Fruit fly (Drosophila melanogaster) whole organism, pupa: ENCODE data around the gene sra.
"Not testable (repeated sequence)": the region's sequence is repeated elsewhere in the genome, so short reads cannot be mapped to it uniquely, and the experiment has no call there.

Source experiments
- CG10348 ChIP-seq: fragments of 200-800 bp; sonication (Bioruptor generic); IDR thresholded peaks from 2 replicates; pipeline ENCODE4 v1.3.6; 2022; ENCODE audit warnings: missing biosample characterization, missing genetic modification characterization
- CG12605 ChIP-seq: fragments of 200-800 bp; sonication (Bioruptor generic); IDR thresholded peaks from 2 replicates; pipeline ENCODE4 v1.3.6; 2022; ENCODE audit warnings: missing biosample characterization, missing genetic modification characterization
- CG13204 ChIP-seq: fragments of 200-800 bp; sonication (Bioruptor generic); optimal IDR thresholded peaks from 2 replicates; lab custom pipeline; 2018; ENCODE audit warnings: missing biosample characterization, mild to moderate bottlenecking, missing genetic modification characterization, moderate library complexity
- CG14655 ChIP-seq: fragments of 200-800 bp; sonication (Bioruptor generic); optimal IDR thresholded peaks from 3 replicates; lab custom pipeline; 2017; ENCODE audit warnings: mild to moderate bottlenecking, missing biosample characterization, missing genetic modification reagents, missing genetic modification characterization
- CG15710 ChIP-seq: fragments of 200-800 bp; sonication (Bioruptor generic); optimal IDR thresholded peaks from 2 replicates; lab custom pipeline; 2018; ENCODE audit warnings: missing biosample characterization, mild to moderate bottlenecking, missing genetic modification characterization, moderate library complexity
- CG17806 ChIP-seq: fragments of 200-800 bp; sonication (Bioruptor generic); optimal IDR thresholded peaks from 2 replicates; lab custom pipeline; 2018; ENCODE audit warnings: missing biosample characterization, mild to moderate bottlenecking, missing genetic modification characterization, moderate library complexity
- CG34367 ChIP-seq: fragments of 200-800 bp; sonication (Bioruptor generic); optimal IDR thresholded peaks from 2 replicates; lab custom pipeline; 2018; ENCODE audit warnings: missing biosample characterization, mild to moderate bottlenecking, missing genetic modification characterization
- CG8159 ChIP-seq: fragments of 200-800 bp; sonication (Bioruptor generic); optimal IDR thresholded peaks from 3 replicates; lab custom pipeline; 2018; ENCODE audit warnings: missing biosample characterization, mild to moderate bottlenecking, missing genetic modification characterization, moderate library complexity
- CG8301 ChIP-seq: fragments of 200-800 bp; sonication (Bioruptor generic); optimal IDR thresholded peaks from 2 replicates; lab custom pipeline; 2018; ENCODE audit warnings: missing biosample characterization, mild to moderate bottlenecking, missing genetic modification characterization
- CG9948 ChIP-seq: fragments of 200-800 bp; sonication (Bioruptor generic); optimal IDR thresholded peaks from 2 replicates; lab custom pipeline; 2018; ENCODE audit warnings: missing biosample characterization, mild to moderate bottlenecking, missing genetic modification characterization, moderate library complexity
- D1 ChIP-seq: fragments of 200-800 bp; sonication (Bioruptor generic); optimal IDR thresholded peaks from 2 replicates; lab custom pipeline; 2018; ENCODE audit warnings: missing biosample characterization, mild to moderate bottlenecking, missing genetic modification characterization, moderate library complexity
- EcR ChIP-seq: fragments of 200-800 bp; sonication (Bioruptor generic); optimal IDR thresholded peaks from 3 replicates; lab custom pipeline; 2019; ENCODE audit warnings: missing biosample characterization, missing genetic modification characterization, mild to moderate bottlenecking, moderate library complexity, missing genetic modification reagents
- Ets98B ChIP-seq: fragments of 200-800 bp; sonication (Bioruptor generic); IDR thresholded peaks from 2 replicates; pipeline ENCODE4 v1.3.6; 2022; ENCODE audit warnings: missing biosample characterization, missing genetic modification characterization
- Pif1A ChIP-seq: fragments of 200-800 bp; sonication (Bioruptor generic); optimal IDR thresholded peaks from 3 replicates; lab custom pipeline; 2016; ENCODE audit warnings: missing biosample characterization, missing genetic modification characterization
- Pif1B ChIP-seq: fragments of 200-800 bp; sonication (Bioruptor generic); optimal IDR thresholded peaks from 3 replicates; lab custom pipeline; 2016; ENCODE audit warnings: missing biosample characterization, missing genetic modification characterization
- Snoo ChIP-seq: fragments of 200-800 bp; sonication (Bioruptor generic); optimal IDR thresholded peaks from 3 replicates; lab custom pipeline; 2017; ENCODE audit warnings: missing biosample characterization, mild to moderate bottlenecking, missing genetic modification characterization, inconsistent platforms
- fd96Ca ChIP-seq: fragments of 200-800 bp; sonication (Bioruptor generic); IDR thresholded peaks from 3 replicates; pipeline ENCODE4 v1.3.6; 2022; ENCODE audit warnings: missing biosample characterization, missing genetic modification characterization
- gl ChIP-seq: fragments of 200-800 bp; sonication (Bioruptor generic); optimal IDR thresholded peaks from 2 replicates; lab custom pipeline; 2018; ENCODE audit warnings: missing biosample characterization, mild to moderate bottlenecking, missing genetic modification characterization
- rn ChIP-seq: fragments of 200-800 bp; sonication (Bioruptor generic); IDR thresholded peaks from 2 replicates; pipeline ENCODE4 v1.3.6; 2022; ENCODE audit warnings: missing biosample characterization, missing genetic modification characterization

sra gene

dm6 chr3R:16187737-16188136 is 938 bp downstream of the sra start:
- TF ChIP-seq Snoo (tag; lab: Kevin White, UChicago): no peak
- TF ChIP-seq Pif1A: no peak
- TF ChIP-seq CG14655 (GFP tag; lab: Kevin White, UChicago): no peak
- no peak for TF ChIP-seq CG8159 (tag; lab: Kevin White, UChicago)
- TF ChIP-seq EcR (GFP tag; lab: Kevin White, UChicago): no peak
- TF ChIP-seq, all 21 proteins: peak for 0

DNA sequence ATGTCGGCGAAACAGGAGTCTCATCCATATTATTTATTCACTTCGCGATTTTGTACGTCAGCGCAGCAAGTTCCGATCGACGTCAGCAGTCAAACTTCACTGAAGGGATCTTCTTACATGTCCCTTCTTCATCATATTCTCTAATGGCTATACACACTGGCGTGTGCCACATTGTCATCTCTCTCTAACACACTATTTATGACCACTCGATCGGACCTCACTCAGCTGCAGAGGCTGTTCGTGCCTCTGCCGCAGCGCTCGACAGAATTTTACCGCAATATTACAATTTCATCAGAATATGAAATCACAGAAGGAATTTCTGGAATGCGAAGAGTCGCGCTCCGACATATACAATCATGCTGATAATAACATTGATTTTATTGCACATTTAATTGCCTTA is 2.7 kb downstream of the sra start, which contains the start of gene Bin1:
Gene Bin1 (minus strand): TSS at position 101 of the 400 bp plus-strand sequence.
- TF ChIP-seq CG9948 (tag; lab: Kevin White, UChicago); CG12605 (GFP tag; lab: Robert Waterston, UW); rn: not testable (repeated sequence)

DNA sequence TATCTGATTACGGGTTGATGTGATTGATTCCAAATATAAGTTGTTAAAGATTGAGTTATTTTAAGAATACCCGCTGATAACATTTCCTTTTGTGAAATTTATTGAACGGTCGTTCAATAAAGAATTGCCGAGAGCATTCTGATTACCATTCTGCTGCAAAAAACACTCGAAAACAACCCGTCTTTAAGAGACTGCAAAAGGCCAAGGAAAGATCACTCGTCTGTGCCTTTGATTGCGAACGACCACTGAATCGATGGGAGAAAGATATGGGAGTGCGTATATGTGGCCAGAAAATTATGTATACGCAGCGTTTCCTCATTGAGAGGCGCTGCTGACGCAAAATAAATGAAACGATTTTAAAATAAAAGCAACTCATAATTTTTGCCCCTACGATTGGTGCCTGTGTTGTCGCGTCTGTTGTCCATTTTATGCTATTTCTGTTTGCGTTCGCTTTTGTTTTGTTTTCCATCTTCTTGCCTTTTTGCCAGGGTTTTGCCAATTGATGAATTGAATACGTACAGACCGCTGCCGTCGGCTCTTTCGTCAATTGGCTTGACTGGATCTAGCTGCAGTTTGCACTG is 3.5 kb downstream of the sra start:
- TF ChIP-seq Pif1B (GFP tag; lab: Kevin White, UChicago): no peak
- TF ChIP-seq EcR (GFP tag; lab: Kevin White, UChicago): no peak
- no peak for TF ChIP-seq CG17806 (tag; lab: Kevin White, UChicago)
- TF ChIP-seq Ets98B (GFP tag; lab: Robert Waterston, UW): no peak
- TF ChIP-seq CG12605 (GFP tag; lab: Robert Waterston, UW): no peak
- no peak for TF ChIP-seq fd96Ca (GFP tag; lab: Robert Waterston, UW)
- no peak for TF ChIP-seq Pif1A
- no peak for TF ChIP-seq CG9948 (tag; lab: Kevin White, UChicago)

- TF ChIP-seq CG34367 (tag; lab: Kevin White, UChicago): no peak
- no peak for TF ChIP-seq CG8159 (tag; lab: Kevin White, UChicago)
- no peak for TF ChIP-seq D1 (tag; lab: Kevin White, UChicago)
- no peak for TF ChIP-seq CG13204 (GFP tag; lab: Kevin White, UChicago)
- no peak for TF ChIP-seq CG15710 (tag; lab: Kevin White, UChicago)
- TF ChIP-seq gl (tag; lab: Kevin White, UChicago): no peak
- TF ChIP-seq CG9948 (tag; lab: Kevin White, UChicago): no peak
- TF ChIP-seq CG12605 (GFP tag; lab: Robert Waterston, UW): no peak
- no peak for TF ChIP-seq Pif1B (GFP tag; lab: Kevin White, UChicago)
Observed at dm6 chr3R:16190782-16191181, 4.0 kb downstream of the sra start.

- TF ChIP-seq gl (tag; lab: Kevin White, UChicago) (no peak), D1 (tag; lab: Kevin White, UChicago) (no peak), EcR (GFP tag; lab: Kevin White, UChicago) (no peak), CG34367 (tag; lab: Kevin White, UChicago) (no peak), CG10348 (GFP tag; lab: Robert Waterston, UW) (no peak), CG8301 (tag; lab: Kevin White, UChicago) (no peak), CG15710 (tag; lab: Kevin White, UChicago) (no peak), CG13204 (GFP tag; lab: Kevin White, UChicago) (no peak), CG12605 (GFP tag; lab: Robert Waterston, UW) (no peak), CG14655 (GFP tag; lab: Kevin White, UChicago) (no peak), fd96Ca (GFP tag; lab: Robert Waterston, UW) (no peak), CG8159 (tag; lab: Kevin White, UChicago) (no peak), Pif1A (no peak)
- TF ChIP-seq, all 21 proteins: peak for 0
Observed at dm6 chr3R:16200497-16201019, 13.8 kb downstream of the sra start.

DNA sequence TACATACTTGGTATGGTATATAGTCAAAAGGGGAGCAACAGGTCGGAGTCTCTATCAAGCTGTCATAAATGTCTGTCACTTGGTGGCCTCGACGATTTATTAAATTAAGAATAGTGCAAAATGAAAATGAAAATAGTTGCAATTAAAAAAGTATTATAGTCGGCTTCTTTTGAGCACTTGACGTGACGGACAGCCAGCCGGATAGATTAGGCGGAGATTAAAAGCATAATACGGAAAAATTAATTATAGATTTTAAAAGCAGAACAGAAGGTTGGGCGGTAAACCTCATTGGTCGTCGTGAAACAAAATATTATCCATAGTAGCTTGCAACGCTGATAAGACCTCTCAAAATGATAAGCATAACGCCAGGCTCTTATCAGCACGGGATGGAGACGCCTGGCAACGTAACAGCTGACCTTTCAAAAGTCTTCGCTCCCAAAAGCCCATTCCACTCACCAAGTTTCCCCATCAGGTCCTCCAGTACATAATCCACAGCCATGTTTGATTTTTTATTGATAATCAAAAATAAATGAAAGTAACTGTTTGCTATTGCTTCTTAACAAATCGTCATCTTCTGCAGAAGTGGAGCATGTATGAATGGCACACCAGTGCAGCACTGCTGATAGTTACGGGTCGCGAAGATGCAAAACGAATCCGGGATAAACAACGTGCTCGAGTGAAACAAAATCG is 15.7 kb downstream of the sra start:
- peak; percentile 41 for TF ChIP-seq EcR (GFP tag; lab: Kevin White, UChicago)
- no peak for TF ChIP-seq CG34367 (tag; lab: Kevin White, UChicago)
- TF ChIP-seq, all 21 proteins: peak for 1

DNA sequence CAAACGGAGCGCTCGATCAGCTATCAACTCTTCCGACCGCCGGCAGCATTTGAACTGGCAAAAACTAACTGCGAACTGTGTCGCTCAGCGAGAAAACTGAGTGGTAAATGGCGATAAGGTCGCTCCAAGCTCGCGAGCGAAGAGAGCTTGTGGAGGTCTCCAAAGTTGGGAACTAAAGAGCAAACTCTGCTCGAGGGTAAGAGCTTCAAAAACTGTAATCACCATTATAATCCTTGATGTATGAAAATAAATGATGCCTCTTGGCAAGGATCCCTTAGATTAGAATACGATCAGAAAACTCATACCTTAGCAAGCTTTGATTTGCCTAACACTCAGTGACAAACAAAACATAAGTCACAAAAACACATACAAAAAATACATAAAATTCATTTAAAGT is 16.2 kb downstream of the sra start, which contains the start of the genes CG6126 and CG31287:
Gene CG6126 (minus strand): TSS at position 59 of the 397 bp plus-strand sequence.
Gene CG31287 (plus strand): TSS at position 347 of the 397 bp plus-strand sequence.
- TF ChIP-seq Ets98B (GFP tag; lab: Robert Waterston, UW) (peak; percentile 36; the same call in 1 of the 2 replicates), CG13204 (GFP tag; lab: Kevin White, UChicago) (no peak)
